Worm (Caenorhabditis elegans) whole organism, young adult: ENCODE data around the gene T27E9.2.
A peak's percentile ranks its signal among the peaks of the same experiment; 100 is the strongest.

Experiments used
- B0336.3 ChIP-seq: fragments of 200-800 bp; sonication (Bioruptor generic); IDR thresholded peaks from 2 replicates; pipeline ENCODE4 v1.3.6; 2022; ENCODE audit warnings: missing genetic modification characterization, missing compliant biosample characterization
- D2030.7 ChIP-seq: fragments of 200-800 bp; sonication (Bioruptor generic); IDR thresholded peaks from 2 replicates; pipeline ENCODE4 v1.3.6; 2022; ENCODE audit warnings: missing genetic modification reagents, missing genetic modification characterization, missing compliant biosample characterization
- F10E7.11 ChIP-seq: sonication (generic microtip); optimal IDR thresholded peaks from 2 replicates; lab custom pipeline; 2017; ENCODE audit warnings: mild to moderate bottlenecking, missing genetic modification characterization, moderate library complexity, missing compliant biosample characterization
- F52B5.7 ChIP-seq: sonication (generic microtip); optimal IDR thresholded peaks from 2 replicates; lab custom pipeline; 2016; ENCODE audit warnings: mild to moderate bottlenecking, missing genetic modification characterization, missing compliant biosample characterization
- F55B11.4 ChIP-seq: sonication (generic microtip); optimal IDR thresholded peaks from 2 replicates; lab custom pipeline; 2016; ENCODE audit warnings: missing compliant biosample characterization, missing genetic modification characterization, borderline replicate concordance; ENCODE audit not compliant: insufficient read depth
- T07F8.4 ChIP-seq: sonication (generic microtip); optimal IDR thresholded peaks from 2 replicates; lab custom pipeline; 2016; ENCODE audit warnings: mild to moderate bottlenecking, missing genetic modification characterization, moderate library complexity, missing compliant biosample characterization
- T26A5.8 ChIP-seq: sonication (generic microtip); optimal IDR thresholded peaks from 2 replicates; lab custom pipeline; 2016; ENCODE audit warnings: missing genetic modification characterization, missing compliant biosample characterization
- Y53F4B.3 ChIP-seq: fragments of 200-800 bp; sonication (Bioruptor generic); IDR thresholded peaks from 2 replicates; pipeline ENCODE4 v1.3.6; 2022; ENCODE audit warnings: missing genetic modification reagents, missing genetic modification characterization, missing compliant biosample characterization
- Y53G8AR.9 ChIP-seq: fragments of 200-800 bp; sonication (Bioruptor generic); conservative IDR thresholded peaks from 2 replicates; pipeline ENCODE4 v1.3.6; 2022; ENCODE audit warnings: missing genetic modification reagents, missing genetic modification characterization, missing compliant biosample characterization
- Y79H2A.3 ChIP-seq: fragments of 200-800 bp; sonication (Bioruptor generic); conservative IDR thresholded peaks from 2 replicates; pipeline ENCODE4 v1.3.6; 2022; ENCODE audit warnings: missing genetic modification reagents, missing genetic modification characterization, missing compliant biosample characterization
- ama-1 ChIP-seq, 3 experiments: fragments of 150-350 bp in 1 of 3; sonication (generic microtip) in 2 of 3; optimal IDR thresholded peaks; 2 replicates each; lab custom pipeline; 2014 to 2018; ENCODE audit warnings: missing biosample characterization in 2 of 3, missing genetic modification characterization in 2 of 3, missing genetic modification reagents in 2 of 3
- aptf-2 ChIP-seq: fragments of 200-800 bp; sonication (Bioruptor generic); conservative IDR thresholded peaks from 2 replicates; pipeline ENCODE4 v1.3.6; 2022; ENCODE audit warnings: missing genetic modification reagents, missing genetic modification characterization, missing compliant biosample characterization
- athp-1 ChIP-seq: sonication (generic microtip); optimal IDR thresholded peaks from 2 replicates; lab custom pipeline; 2017; ENCODE audit warnings: mild to moderate bottlenecking, missing genetic modification characterization, missing compliant biosample characterization
- attf-3 ChIP-seq: fragments of 200-800 bp; sonication (Bioruptor generic); conservative IDR thresholded peaks from 2 replicates; pipeline ENCODE4 v1.3.6; 2022; ENCODE audit warnings: missing genetic modification reagents, missing genetic modification characterization, missing compliant biosample characterization
- bed-1 ChIP-seq: fragments of 200-800 bp; sonication (Bioruptor generic); IDR thresholded peaks from 2 replicates; pipeline ENCODE4 v1.3.6; 2022; ENCODE audit warnings: missing genetic modification reagents, missing genetic modification characterization, missing compliant biosample characterization
- ccch-3 ChIP-seq: fragments of 200-800 bp; sonication (Bioruptor generic); optimal IDR thresholded peaks from 2 replicates; lab custom pipeline; 2018; ENCODE audit warnings: mild to moderate bottlenecking, missing genetic modification characterization, missing compliant biosample characterization
- ceh-79 ChIP-seq: sonication (generic microtip); optimal IDR thresholded peaks from 2 replicates; lab custom pipeline; 2017; ENCODE audit warnings: mild to moderate bottlenecking, missing genetic modification characterization, missing compliant biosample characterization
- ceh-91 ChIP-seq: fragments of 200-800 bp; sonication (Bioruptor generic); IDR thresholded peaks from 2 replicates; pipeline ENCODE4 v1.3.6; 2022; ENCODE audit warnings: missing genetic modification reagents, missing genetic modification characterization, missing compliant biosample characterization
- chd-7 ChIP-seq: sonication (generic microtip); optimal IDR thresholded peaks from 2 replicates; lab custom pipeline; 2016; ENCODE audit warnings: mild to moderate bottlenecking, missing genetic modification characterization, moderate library complexity, missing compliant biosample characterization
- efl-1 ChIP-seq: fragments of 150-350 bp; optimal IDR thresholded peaks from 2 replicates; lab custom pipeline; 2014; ENCODE audit warnings: missing biosample characterization, missing genetic modification reagents, missing genetic modification characterization
- egl-18 ChIP-seq: fragments of 200-800 bp; sonication (Bioruptor generic); IDR thresholded peaks from 2 replicates; pipeline ENCODE4 v1.3.6; 2022; ENCODE audit warnings: missing genetic modification reagents, missing genetic modification characterization, missing compliant biosample characterization
- egl-44 ChIP-seq: fragments of 200-800 bp; sonication (Bioruptor generic); IDR thresholded peaks from 2 replicates; pipeline ENCODE4 v1.3.6; 2022; ENCODE audit warnings: missing genetic modification reagents, missing genetic modification characterization, missing compliant biosample characterization
- egrh-3 ChIP-seq: fragments of 200-800 bp; sonication (Bioruptor generic); IDR thresholded peaks from 2 replicates; pipeline ENCODE4 v1.3.6; 2022; ENCODE audit warnings: missing genetic modification reagents, missing genetic modification characterization, missing compliant biosample characterization
- gei-17 ChIP-seq: fragments of 200-800 bp; sonication (Bioruptor generic); optimal IDR thresholded peaks from 2 replicates; lab custom pipeline; 2018; ENCODE audit warnings: mild to moderate bottlenecking, missing genetic modification characterization, missing compliant biosample characterization
- him-1 ChIP-seq: sonication (generic microtip); optimal IDR thresholded peaks from 2 replicates; lab custom pipeline; 2016; ENCODE audit warnings: missing genotype, missing genetic modification reagents, missing genetic modification characterization, missing compliant biosample characterization
- hlh-26 ChIP-seq: fragments of 200-800 bp; sonication (Bioruptor generic); conservative IDR thresholded peaks from 2 replicates; pipeline ENCODE4 v1.3.6; 2022; ENCODE audit warnings: missing genetic modification reagents, missing genetic modification characterization, missing compliant biosample characterization
- hsf-1 ChIP-seq: fragments of 200-800 bp; sonication (Bioruptor generic); IDR thresholded peaks from 2 replicates; pipeline ENCODE4 v1.3.6; 2022; ENCODE audit warnings: missing genetic modification reagents, missing genetic modification characterization, missing compliant biosample characterization
- lin-26 ChIP-seq: fragments of 200-800 bp; sonication (Bioruptor generic); IDR thresholded peaks from 2 replicates; pipeline ENCODE4 v1.3.6; 2022; ENCODE audit warnings: missing genetic modification reagents, missing genetic modification characterization, missing compliant biosample characterization
- lin-35 ChIP-seq, 3 experiments: fragments of 150-350 bp in 2 of 3; sonication (generic microtip) in 1 of 3; optimal IDR thresholded peaks; 2 replicates each; lab custom pipeline; 2014 to 2018; ENCODE audit warnings: missing biosample characterization in 3 of 3, missing genetic modification characterization in 3 of 3, missing genetic modification reagents in 3 of 3
- lir-1 ChIP-seq: fragments of 200-800 bp; sonication (Bioruptor generic); conservative IDR thresholded peaks from 2 replicates; pipeline ENCODE4 v1.3.6; 2022; ENCODE audit warnings: missing genetic modification reagents, missing genetic modification characterization, missing compliant biosample characterization
- lsy-27 ChIP-seq: sonication (generic microtip); optimal IDR thresholded peaks from 2 replicates; lab custom pipeline; 2017; ENCODE audit warnings: missing genetic modification characterization, mild to moderate bottlenecking, missing compliant biosample characterization, antibody characterized with exemption, missing genotype, borderline replicate concordance; ENCODE audit not compliant: insufficient read depth
- madf-6 ChIP-seq: fragments of 200-800 bp; sonication (Bioruptor generic); IDR thresholded peaks from 2 replicates; pipeline ENCODE4 v1.3.6; 2022; ENCODE audit warnings: missing genetic modification reagents, missing genetic modification characterization, missing compliant biosample characterization
- madf-8 ChIP-seq: fragments of 200-800 bp; sonication (Bioruptor generic); conservative IDR thresholded peaks from 2 replicates; pipeline ENCODE4 v1.3.6; 2022; ENCODE audit warnings: missing genetic modification reagents, missing genetic modification characterization, missing compliant biosample characterization
- mes-4 ChIP-seq: sonication (generic microtip); optimal IDR thresholded peaks from 2 replicates; lab custom pipeline; 2016; ENCODE audit warnings: missing genotype, missing genetic modification characterization, missing compliant biosample characterization
- nfya-2 ChIP-seq: fragments of 200-800 bp; sonication (Bioruptor generic); IDR thresholded peaks from 2 replicates; pipeline ENCODE4 v1.3.6; 2022; ENCODE audit warnings: missing genetic modification reagents, missing genetic modification characterization, missing compliant biosample characterization
- nhr-80 ChIP-seq: sonication (generic microtip); optimal IDR thresholded peaks from 2 replicates; lab custom pipeline; 2016; ENCODE audit warnings: missing genetic modification characterization, missing compliant biosample characterization
- repo-1 ChIP-seq: sonication (generic microtip); optimal IDR thresholded peaks from 2 replicates; lab custom pipeline; 2017; ENCODE audit warnings: mild to moderate bottlenecking, missing genetic modification characterization, missing compliant biosample characterization
- snpc-1.3 ChIP-seq: sonication (generic microtip); optimal IDR thresholded peaks from 2 replicates; lab custom pipeline; 2017; ENCODE audit warnings: missing genetic modification characterization, mild to moderate bottlenecking, missing compliant biosample characterization, antibody characterized with exemption, moderate library complexity, missing genotype, missing genetic modification reagents; ENCODE audit not compliant: insufficient read depth
- snpc-3.4 ChIP-seq: sonication (generic microtip); optimal IDR thresholded peaks from 2 replicates; lab custom pipeline; 2017; ENCODE audit warnings: missing genetic modification characterization, mild to moderate bottlenecking, missing compliant biosample characterization, antibody characterized with exemption, moderate library complexity, missing genotype, missing genetic modification reagents
- somi-1 ChIP-seq: fragments of 200-800 bp; sonication (Bioruptor generic); optimal IDR thresholded peaks from 2 replicates; lab custom pipeline; 2018; ENCODE audit warnings: mild to moderate bottlenecking, missing genetic modification characterization, missing compliant biosample characterization
- sptf-2 ChIP-seq: fragments of 200-800 bp; sonication (Bioruptor generic); optimal IDR thresholded peaks from 2 replicates; lab custom pipeline; 2018; ENCODE audit warnings: mild to moderate bottlenecking, missing genetic modification characterization, missing compliant biosample characterization
- tbx-9 ChIP-seq: sonication (generic microtip); optimal IDR thresholded peaks from 2 replicates; lab custom pipeline; 2016; ENCODE audit warnings: borderline replicate concordance, missing genetic modification characterization, inconsistent platforms, missing compliant biosample characterization
- tlf-1 ChIP-seq: fragments of 200-800 bp; sonication (Bioruptor generic); optimal IDR thresholded peaks from 2 replicates; lab custom pipeline; 2018; ENCODE audit warnings: mild to moderate bottlenecking, missing genetic modification characterization, missing compliant biosample characterization
- unc-62 ChIP-seq: fragments of 150-350 bp; optimal IDR thresholded peaks from 2 replicates; lab custom pipeline; 2014; ENCODE audit warnings: missing biosample characterization, missing genetic modification reagents, missing genetic modification characterization
- ztf-18 ChIP-seq: sonication (generic microtip); optimal IDR thresholded peaks from 2 replicates; lab custom pipeline; 2016; ENCODE audit warnings: missing genotype, mild to moderate bottlenecking, missing genetic modification characterization, missing compliant biosample characterization
- ztf-6 ChIP-seq: fragments of 200-800 bp; sonication (Bioruptor generic); IDR thresholded peaks from 2 replicates; pipeline ENCODE4 v1.3.6; 2022; ENCODE audit warnings: missing genetic modification reagents, missing genetic modification characterization, missing compliant biosample characterization

T27E9.2 gene

DNA sequence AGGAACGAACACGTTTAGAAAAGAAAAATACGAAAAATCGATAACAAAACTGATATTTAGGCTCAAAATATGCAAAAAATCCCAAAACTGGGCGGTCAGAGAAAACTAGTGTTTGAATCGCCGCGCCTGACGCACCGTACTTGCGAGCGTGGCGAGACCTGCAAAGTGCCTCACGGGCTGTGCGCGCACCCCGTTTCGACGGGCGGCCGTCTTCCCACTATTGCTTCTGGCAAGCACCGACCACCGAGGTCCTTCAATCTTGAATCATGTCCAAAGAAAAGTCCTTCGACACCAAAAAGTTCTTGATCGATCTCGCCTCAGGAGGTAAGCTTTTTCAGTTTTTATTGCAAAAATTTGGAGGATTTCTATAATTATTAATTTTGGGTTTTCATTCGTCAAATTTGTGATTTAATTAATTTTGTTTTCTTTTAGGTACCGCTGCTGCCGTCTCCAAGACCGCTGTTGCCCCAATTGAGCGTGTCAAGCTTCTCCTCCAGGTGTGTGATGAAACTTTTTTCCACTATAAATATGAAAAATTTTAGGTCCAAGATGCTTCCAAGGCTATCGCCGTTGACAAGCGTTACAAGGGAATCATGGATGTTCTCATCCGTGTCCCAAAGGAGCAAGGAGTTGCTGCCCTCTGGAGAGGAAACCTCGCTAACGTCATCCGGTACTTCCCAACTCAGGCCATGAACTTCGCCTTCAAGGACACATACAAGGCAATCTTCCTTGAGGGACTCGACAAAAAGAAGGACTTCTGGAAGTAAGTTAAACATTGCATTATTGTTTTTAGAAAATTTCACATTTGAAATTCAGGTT is 790 bp upstream of the T27E9.2 start, which contains the start of gene ant-1.1 (continued):
- TF ChIP-seq ceh-91 = peak; percentile 78
- peak; percentile 72; the same call in 1 of the 2 replicates for TF ChIP-seq B0336.3 (GFP tag; lab: Robert Waterston, UW)
- TF ChIP-seq ceh-79 (tag; lab: Kevin White, UChicago) = peak; percentile 19
- TF ChIP-seq madf-6 (GFP tag; lab: Robert Waterston, UW) = peak; percentile 85
- peak; percentile 95 for TF ChIP-seq Y53G8AR.9 (GFP tag; lab: Robert Waterston, UW)
- no peak for TF ChIP-seq F52B5.7
- TF ChIP-seq T26A5.8 (tag; lab: Kevin White, UChicago) = no peak
- TF ChIP-seq tbx-9 = no peak
- peak; percentile 84 for TF ChIP-seq snpc-1.3 (tag; lab: Kevin White, UChicago)
- no peak for TF ChIP-seq T07F8.4 (tag; lab: Kevin White, UChicago)
- TF ChIP-seq sptf-2 (GFP tag; lab: Kevin White, UChicago) = peak; percentile 22
- TF ChIP-seq nhr-80 (tag; lab: Kevin White, UChicago) = peak; percentile 63
- TF ChIP-seq Y79H2A.3 (GFP tag; lab: Robert Waterston, UW) = no peak
- TF ChIP-seq gei-17 (GFP tag; lab: Kevin White, UChicago) = peak; percentile 45
- TF ChIP-seq mes-4 (tag; lab: Kevin White, UChicago) = no peak
- no peak for TF ChIP-seq F10E7.11
- no peak for TF ChIP-seq hlh-26 (GFP tag; lab: Robert Waterston, UW)
- peak; percentile 35 for TF ChIP-seq somi-1 (GFP tag; lab: Kevin White, UChicago)
- TF ChIP-seq efl-1 (GFP tag; lab: Kevin White, UChicago) = peak; percentile 86
- 0 out of 2 replicates have a peak, but pooled peaks have one; percentile 38 for TF ChIP-seq ztf-6
- TF ChIP-seq egl-18 (GFP tag; lab: Robert Waterston, UW) = no peak
- TF ChIP-seq egrh-3 = peak; percentile 88
- TF ChIP-seq tlf-1 (GFP tag; lab: Kevin White, UChicago) = peak; percentile 94
- peak; percentile 88 for TF ChIP-seq D2030.7 (GFP tag; lab: Robert Waterston, UW)
- TF ChIP-seq lir-1 = peak; percentile 88
- peak; percentile 82 for TF ChIP-seq aptf-2 (GFP tag; lab: Robert Waterston, UW)
- TF ChIP-seq bed-1 = no peak
- TF ChIP-seq ama-1 (optimal IDR thresholded peaks at IDR 0.05; lab: Kevin White, UChicago) = peak; percentile 82
- TF ChIP-seq ama-1 (GFP tag; optimal IDR thresholded peaks at IDR 0.05; lab: Kevin White, UChicago) = no peak
- TF ChIP-seq chd-7 (tag; lab: Kevin White, UChicago) = peak; percentile 66
- TF ChIP-seq him-1 = no peak
- TF ChIP-seq athp-1 (tag; lab: Kevin White, UChicago) = peak; percentile 81
- peak; percentile 13 to 96 (median 66) for TF ChIP-seq lin-35 (GFP tag; optimal IDR thresholded peaks at IDR 0.05; lab: Kevin White, UChicago)
- TF ChIP-seq unc-62 (GFP tag; lab: Kevin White, UChicago) = no peak
- peak; percentile 87 for TF ChIP-seq ztf-18 (tag; lab: Kevin White, UChicago)
- peak; percentile 53; the same call in 1 of the 2 replicates for TF ChIP-seq attf-3 (GFP tag; lab: Robert Waterston, UW)
- TF ChIP-seq nfya-2 = no peak
- peak; percentile 63 for TF ChIP-seq Y53F4B.3
- TF ChIP-seq lsy-27 = no peak
- peak; percentile 77 for TF ChIP-seq snpc-3.4 (tag; lab: Kevin White, UChicago)
- no peak for TF ChIP-seq egl-44 (GFP tag; lab: Robert Waterston, UW)
- no peak for TF ChIP-seq ccch-3
- peak; percentile 69; the same call in 1 of the 2 replicates for TF ChIP-seq lin-26 (GFP tag; lab: Robert Waterston, UW)
- TF ChIP-seq repo-1 (tag; lab: Kevin White, UChicago) = peak; percentile 61
- peak; percentile 29; the same call in 1 of the 2 replicates for TF ChIP-seq madf-8
- TF ChIP-seq F55B11.4 = no peak
- peak; percentile 85 for TF ChIP-seq hsf-1
